Worm (Caenorhabditis elegans): ENCODE measurements around the gene W07A12.4.

The W07A12.4 gene

ce11 chrII:9113759-9114158, 32.3 kb upstream of the W07A12.4 start:
- TF ChIP-seq unc-62 (GFP tag; optimal IDR thresholded peaks at IDR 0.05) (no peak), ceh-83 (GFP tag; optimal IDR thresholded peaks at IDR 0.05) (no peak), mls-2 (tag; optimal IDR thresholded peaks at IDR 0.05) (no peak), lin-13 (tag; optimal IDR thresholded peaks at IDR 0.05) (no peak), ham-2 (GFP tag; optimal IDR thresholded peaks at IDR 0.05) (no peak), sptf-1 (tag; optimal IDR thresholded peaks at IDR 0.05) (no peak), M03D4.4 (tag; optimal IDR thresholded peaks at IDR 0.05) (no peak), ces-1 (GFP tag; optimal IDR thresholded peaks at IDR 0.05) (no peak), drap-1 (GFP tag; optimal IDR thresholded peaks at IDR 0.05) (no peak), unc-120 (tag; optimal IDR thresholded peaks at IDR 0.05; ENCODE audit: poor library complexity, severe bottlenecking) (no peak), ceh-39 (tag; optimal IDR thresholded peaks at IDR 0.05) (no peak), snpc-4 (tag; optimal IDR thresholded peaks at IDR 0.05) (no peak), tbx-8 (GFP tag; optimal IDR thresholded peaks at IDR 0.05) (no peak), sem-2 (GFP tag; optimal IDR thresholded peaks at IDR 0.05) (no peak), nhr-2 (tag; optimal IDR thresholded peaks at IDR 0.05) (no peak), elt-3 (tag; optimal IDR thresholded peaks at IDR 0.05) (no peak), lin-32 (GFP tag; optimal IDR thresholded peaks at IDR 0.05) (no peak), mep-1 (tag; optimal IDR thresholded peaks at IDR 0.05) (no peak), pha-4 (tag; optimal IDR thresholded peaks at IDR 0.05) (no peak)

ce11 chrII:9114972-9115371, 31.1 kb upstream of the W07A12.4 start:
- TF ChIP-seq M03D4.4 (tag; optimal IDR thresholded peaks at IDR 0.05) (no peak), sem-2 (GFP tag; optimal IDR thresholded peaks at IDR 0.05) (no peak), lin-13 (tag; optimal IDR thresholded peaks at IDR 0.05) (no peak), snpc-4 (tag; optimal IDR thresholded peaks at IDR 0.05) (no peak), mls-2 (tag; optimal IDR thresholded peaks at IDR 0.05) (no peak), ceh-39 (tag; optimal IDR thresholded peaks at IDR 0.05) (no peak), mep-1 (tag; optimal IDR thresholded peaks at IDR 0.05) (no peak), ham-2 (GFP tag; optimal IDR thresholded peaks at IDR 0.05) (no peak)

ce11 chrII:9115644-9116043, 30.4 kb upstream of the W07A12.4 start:
- no peak for TF ChIP-seq drap-1 (GFP tag; optimal IDR thresholded peaks at IDR 0.05)
- TF ChIP-seq ham-2 (GFP tag; optimal IDR thresholded peaks at IDR 0.05) = no peak
- TF ChIP-seq M03D4.4 (tag; optimal IDR thresholded peaks at IDR 0.05) = no peak
- TF ChIP-seq unc-39 (tag; optimal IDR thresholded peaks at IDR 0.05) = no peak
- TF ChIP-seq sem-2 (GFP tag; optimal IDR thresholded peaks at IDR 0.05) = no peak
- TF ChIP-seq nhr-2 (tag; optimal IDR thresholded peaks at IDR 0.05) = no peak
- TF ChIP-seq blmp-1 (tag; optimal IDR thresholded peaks at IDR 0.05) = no peak
- no peak for TF ChIP-seq unc-120 (tag; optimal IDR thresholded peaks at IDR 0.05; ENCODE audit: poor library complexity, severe bottlenecking)
- TF ChIP-seq mep-1 (tag; optimal IDR thresholded peaks at IDR 0.05) = no peak
- TF ChIP-seq cnd-1 (tag; optimal IDR thresholded peaks at IDR 0.05) = no peak
- no peak for TF ChIP-seq nhr-76 (tag; optimal IDR thresholded peaks at IDR 0.05)
- no peak for TF ChIP-seq snpc-4 (tag; optimal IDR thresholded peaks at IDR 0.05)
- no peak for TF ChIP-seq nhr-237 (tag; optimal IDR thresholded peaks at IDR 0.05)
- TF ChIP-seq mab-5 (tag; optimal IDR thresholded peaks at IDR 0.05) = no peak
- TF ChIP-seq pha-4 (tag; optimal IDR thresholded peaks at IDR 0.05) = no peak
- no peak for TF ChIP-seq unc-62 (GFP tag; optimal IDR thresholded peaks at IDR 0.05)
- TF ChIP-seq hlh-1 (tag; optimal IDR thresholded peaks at IDR 0.05) = no peak
- TF ChIP-seq ztf-11 (tag; optimal IDR thresholded peaks at IDR 0.05) = no peak
- TF ChIP-seq nhr-28 (tag; optimal IDR thresholded peaks at IDR 0.05) = no peak
- no peak for TF ChIP-seq ceh-39 (tag; optimal IDR thresholded peaks at IDR 0.05)

- no peak for TF ChIP-seq lin-32 (GFP tag; optimal IDR thresholded peaks at IDR 0.05)
- no peak for TF ChIP-seq lsy-2 (tag; optimal IDR thresholded peaks at IDR 0.05)
- no peak for TF ChIP-seq ztf-11 (tag; optimal IDR thresholded peaks at IDR 0.05)
Measured at ce11 chrII:9116404-9116803, 29.7 kb upstream of the W07A12.4 start.

DNA sequence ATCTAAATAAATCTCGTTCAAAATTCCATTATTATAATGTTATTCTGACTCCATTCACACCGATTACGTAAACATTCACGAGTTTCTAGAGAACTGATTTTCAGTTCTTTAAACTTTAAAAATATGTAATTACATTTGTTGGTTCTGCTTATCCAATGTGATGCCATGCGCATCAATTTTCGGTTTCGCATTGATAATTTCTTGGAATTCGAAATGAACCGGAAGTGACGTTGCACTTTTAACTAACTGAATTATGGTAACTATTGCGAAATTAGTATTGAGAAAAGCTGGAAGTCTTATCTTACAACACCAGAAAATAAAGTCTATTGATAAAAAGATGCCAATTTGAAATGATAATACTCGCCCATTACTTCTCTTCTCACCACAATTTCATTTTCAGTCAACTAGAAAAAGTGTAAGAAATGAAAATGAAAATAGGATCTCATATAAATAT, 28.2 kb upstream of the W07A12.4 start:
- TF ChIP-seq cnd-1 (tag; optimal IDR thresholded peaks at IDR 0.05) (no peak), sptf-1 (tag; optimal IDR thresholded peaks at IDR 0.05) (no peak), hlh-1 (tag; optimal IDR thresholded peaks at IDR 0.05) (no peak), snpc-4 (tag; optimal IDR thresholded peaks at IDR 0.05) (no peak), pha-4 (tag; optimal IDR thresholded peaks at IDR 0.05) (no peak), ceh-39 (tag; optimal IDR thresholded peaks at IDR 0.05) (no peak), ceh-43 (GFP tag; optimal IDR thresholded peaks at IDR 0.05) (no peak), ham-2 (GFP tag; optimal IDR thresholded peaks at IDR 0.05) (no peak), lsy-2 (tag; optimal IDR thresholded peaks at IDR 0.05) (no peak), M03D4.4 (tag; optimal IDR thresholded peaks at IDR 0.05) (no peak), mep-1 (tag; optimal IDR thresholded peaks at IDR 0.05) (no peak), ceh-83 (GFP tag; optimal IDR thresholded peaks at IDR 0.05) (no peak), lin-13 (tag; optimal IDR thresholded peaks at IDR 0.05) (no peak), drap-1 (GFP tag; optimal IDR thresholded peaks at IDR 0.05) (no peak), zip-8 (tag; optimal IDR thresholded peaks at IDR 0.05) (no peak), nhr-12 (tag; optimal IDR thresholded peaks at IDR 0.05) (no peak), flh-1 (GFP tag; optimal IDR thresholded peaks at IDR 0.05) (no peak), lin-32 (GFP tag; optimal IDR thresholded peaks at IDR 0.05) (no peak)
